Fruit fly (Drosophila melanogaster) Kc167 (cell line): Measurements from ENCODE around the gene RecQ5.

Experiments
- Sin3A ChIP-seq: fragments of >200 bp; optimal IDR thresholded peaks from 2 replicates; lab custom pipeline; 2018; ENCODE audit warnings: missing external identifiers
- h ChIP-seq: fragments of >200 bp; optimal IDR thresholded peaks from 3 replicates; lab custom pipeline; 2018; ENCODE audit warnings: missing external identifiers
- insv ChIP-seq: fragments of >200 bp; optimal IDR thresholded peaks from 3 replicates; lab custom pipeline; 2018; ENCODE audit warnings: missing external identifiers
- psq ChIP-seq: fragments of >200 bp; optimal IDR thresholded peaks from 2 replicates; lab custom pipeline; 2017; ENCODE audit warnings: missing external identifiers
- ttk ChIP-seq: sonication (Bioruptor generic); optimal IDR thresholded peaks from 2 replicates; lab custom pipeline; 2017; ENCODE audit warnings: missing external identifiers

dm6 chr3L:14657485-14658054 lies 25.7 kb upstream of the RecQ5 start:
- TF ChIP-seq insv = no peak
- TF ChIP-seq ttk (lab: Kevin White, UChicago) = no peak
- no peak for TF ChIP-seq h
- TF ChIP-seq Sin3A (lab: Kevin White, UChicago) = no peak
- TF ChIP-seq psq (lab: Kevin White, UChicago) = no peak
